Fruit fly (Drosophila melanogaster) whole organism, embryonic: ENCODE data around the gene Sgt1.

Experiments used
- Antp ChIP-seq: fragments of 200-800 bp; sonication (Bioruptor generic); optimal IDR thresholded peaks from 3 replicates; lab custom pipeline; 2016; ENCODE audit warnings: missing biosample characterization, missing genetic modification characterization
- Bdp1 ChIP-seq: fragments of 200-800 bp; sonication (Bioruptor generic); optimal IDR thresholded peaks from 3 replicates; lab custom pipeline; 2016; ENCODE audit warnings: missing biosample characterization, missing genetic modification characterization
- CG1024 ChIP-seq: fragments of 200-800 bp; sonication (Bioruptor generic); IDR thresholded peaks from 2 replicates; pipeline ENCODE4 v1.3.6; 2022; ENCODE audit warnings: missing biosample characterization, missing genetic modification characterization
- CG12299 ChIP-seq: fragments of 200-800 bp; sonication (Bioruptor generic); optimal IDR thresholded peaks from 2 replicates; lab custom pipeline; 2018; ENCODE audit warnings: missing biosample characterization, mild to moderate bottlenecking, missing genetic modification characterization
- CG12744 ChIP-seq: fragments of 200-800 bp; sonication (Bioruptor generic); optimal IDR thresholded peaks from 2 replicates; lab custom pipeline; 2016; ENCODE audit warnings: missing biosample characterization, missing genetic modification characterization
- CG12769 ChIP-seq: fragments of 200-800 bp; sonication (Bioruptor generic); optimal IDR thresholded peaks from 2 replicates; lab custom pipeline; 2019; ENCODE audit warnings: missing biosample characterization, mild to moderate bottlenecking, missing genetic modification characterization, moderate library complexity
- CG15011 ChIP-seq: fragments of 200-800 bp; sonication (Bioruptor generic); optimal IDR thresholded peaks from 3 replicates; lab custom pipeline; 2018; ENCODE audit warnings: missing biosample characterization, mild to moderate bottlenecking, missing genetic modification characterization
- CG16813 ChIP-seq: fragments of 200-800 bp; sonication (Bioruptor generic); IDR thresholded peaks from 3 replicates; pipeline ENCODE4 v1.3.6; 2022; ENCODE audit warnings: missing biosample characterization, missing genetic modification characterization; ENCODE audit not compliant: partially characterized antibody
- CG1792 ChIP-seq: fragments of 200-800 bp; sonication (Bioruptor generic); optimal IDR thresholded peaks from 2 replicates; lab custom pipeline; 2016; ENCODE audit warnings: missing biosample characterization, missing genetic modification characterization
- CG3847 ChIP-seq: fragments of 200-800 bp; sonication (Bioruptor generic); IDR thresholded peaks from 2 replicates; pipeline ENCODE4 v1.3.6; 2022; ENCODE audit warnings: missing biosample characterization, missing genetic modification characterization
- CG42726 ChIP-seq: fragments of 200-800 bp; sonication (Bioruptor generic); IDR thresholded peaks from 2 replicates; pipeline ENCODE4 v1.3.6; 2022; ENCODE audit warnings: missing biosample characterization, missing genetic modification characterization; ENCODE audit not compliant: partially characterized antibody
- CG4617 ChIP-seq: fragments of 200-800 bp; sonication (Bioruptor generic); optimal IDR thresholded peaks from 3 replicates; lab custom pipeline; 2016; ENCODE audit warnings: missing biosample characterization, missing genetic modification characterization, borderline replicate concordance
- CG4854 ChIP-seq: fragments of 200-800 bp; sonication (Bioruptor generic); optimal IDR thresholded peaks from 2 replicates; lab custom pipeline; 2016; ENCODE audit warnings: missing biosample characterization, missing genetic modification characterization, inconsistent platforms
- CG6689 ChIP-seq: fragments of 200-800 bp; sonication (Bioruptor generic); IDR thresholded peaks from 2 replicates; pipeline ENCODE4 v1.3.6; 2022; ENCODE audit warnings: missing biosample characterization, missing genetic modification characterization
- Dfd ChIP-seq, 2 experiments: fragments of >200 bp; optimal IDR thresholded peaks; 2 replicates each; lab custom pipeline; 2017; ENCODE audit warnings: missing biosample characterization in 2 of 2, missing genetic modification characterization in 2 of 2
- Dip3 ChIP-seq: fragments of 200-800 bp; sonication (Bioruptor generic); optimal IDR thresholded peaks from 3 replicates; lab custom pipeline; 2016; ENCODE audit warnings: missing biosample characterization, missing genetic modification characterization
- Elba2 ChIP-seq: fragments of 200-800 bp; sonication (Bioruptor generic); optimal IDR thresholded peaks from 3 replicates; lab custom pipeline; 2016; ENCODE audit warnings: missing biosample characterization, missing genetic modification characterization
- Ets97D ChIP-seq: fragments of 200-800 bp; sonication (Bioruptor generic); optimal IDR thresholded peaks from 3 replicates; lab custom pipeline; 2016; ENCODE audit warnings: missing biosample characterization, missing genetic modification characterization
- H2.0 ChIP-seq: fragments of 200-800 bp; sonication (Bioruptor generic); IDR thresholded peaks from 2 replicates; pipeline ENCODE4 v1.3.6; 2022; ENCODE audit warnings: missing biosample characterization, missing genetic modification characterization
- Med ChIP-seq: fragments of 200-800 bp; sonication (Bioruptor generic); peaks from one replicate; lab custom pipeline; 2016; ENCODE audit warnings: missing biosample characterization, missing genetic modification characterization, mild to moderate bottlenecking, inconsistent platforms, moderate library complexity
- Mrtf ChIP-seq: fragments of 200-800 bp; sonication (Bioruptor generic); IDR thresholded peaks from 3 replicates; pipeline ENCODE4 v1.3.6; 2022; ENCODE audit warnings: missing biosample characterization, missing genetic modification characterization
- Neu2 ChIP-seq: fragments of 200-800 bp; sonication (Bioruptor generic); optimal IDR thresholded peaks from 3 replicates; lab custom pipeline; 2016; ENCODE audit warnings: missing biosample characterization, missing genetic modification characterization, borderline replicate concordance
- Oaz ChIP-seq: fragments of 200-800 bp; sonication (Bioruptor generic); IDR thresholded peaks from 2 replicates; pipeline ENCODE4 v1.3.6; 2022; ENCODE audit warnings: missing biosample characterization, missing genetic modification characterization
- Pdp1 ChIP-seq, 2 experiments: fragments of 200-800 bp; sonication (Bioruptor generic); optimal IDR thresholded peaks; 3 replicates each; lab custom pipeline; 2016; ENCODE audit warnings: missing biosample characterization in 2 of 2, missing genetic modification characterization in 2 of 2, mild to moderate bottlenecking in 1 of 2, moderate library complexity in 1 of 2
- Scr ChIP-seq: fragments of 200-800 bp; sonication (Bioruptor generic); IDR thresholded peaks from 2 replicates; pipeline ENCODE4 v1.3.6; 2022; ENCODE audit warnings: missing biosample characterization, missing genetic modification characterization; ENCODE audit not compliant: partially characterized antibody
- Side ChIP-seq: fragments of 200-800 bp; sonication (Bioruptor generic); optimal IDR thresholded peaks from 2 replicates; lab custom pipeline; 2016; ENCODE audit warnings: missing biosample characterization, missing genetic modification characterization
- Stat92E ChIP-seq, 3 experiments: fragments of >200 bp in 2 of 3; fragments of 200-800 bp in 1 of 3; sonication (Bioruptor generic) in 1 of 3; optimal IDR thresholded peaks; 2 replicates each; lab custom pipeline; 2017 to 2019; ENCODE audit warnings: missing biosample characterization in 3 of 3, missing genetic modification characterization in 3 of 3, mild to moderate bottlenecking in 1 of 3, moderate library complexity in 1 of 3
- ab ChIP-seq: fragments of 200-800 bp; sonication (Bioruptor generic); optimal IDR thresholded peaks from 2 replicates; lab custom pipeline; 2016; ENCODE audit warnings: missing biosample characterization, missing genetic modification characterization
- az2 ChIP-seq: fragments of 200-800 bp; sonication (Bioruptor generic); optimal IDR thresholded peaks from 3 replicates; lab custom pipeline; 2016; ENCODE audit warnings: missing biosample characterization, missing genetic modification characterization
- bbx ChIP-seq: fragments of 200-800 bp; sonication (Bioruptor generic); IDR thresholded peaks from 2 replicates; pipeline ENCODE4 v1.3.6; 2022; ENCODE audit warnings: missing biosample characterization, missing genetic modification characterization; ENCODE audit not compliant: partially characterized antibody
- br ChIP-seq: fragments of >200 bp; optimal IDR thresholded peaks from 2 replicates; lab custom pipeline; 2017
- fd96Cb ChIP-seq: fragments of 200-800 bp; sonication (Bioruptor generic); optimal IDR thresholded peaks from 2 replicates; lab custom pipeline; 2018; ENCODE audit warnings: missing biosample characterization, mild to moderate bottlenecking, missing genetic modification characterization, moderate library complexity
- fu2 ChIP-seq: fragments of 200-800 bp; sonication (Bioruptor generic); optimal IDR thresholded peaks from 2 replicates; lab custom pipeline; 2016; ENCODE audit warnings: missing biosample characterization, missing genetic modification characterization
- grau ChIP-seq: fragments of 200-800 bp; optimal IDR thresholded peaks from 3 replicates; lab custom pipeline; 2019; ENCODE audit warnings: missing biosample characterization, mild to moderate bottlenecking, missing genetic modification characterization, moderate library complexity
- her ChIP-seq: fragments of 200-800 bp; sonication (Bioruptor generic); optimal IDR thresholded peaks from 2 replicates; lab custom pipeline; 2016; ENCODE audit warnings: missing biosample characterization, missing genetic modification characterization
- jumu ChIP-seq: fragments of 200-800 bp; sonication (Bioruptor generic); optimal IDR thresholded peaks from 3 replicates; lab custom pipeline; 2016; ENCODE audit warnings: missing biosample characterization, missing genetic modification characterization
- ken ChIP-seq: fragments of 200-800 bp; sonication (Bioruptor generic); IDR thresholded peaks from 3 replicates; pipeline ENCODE4 v1.3.6; 2022; ENCODE audit warnings: missing biosample characterization, missing genetic modification characterization
- maf-S ChIP-seq: fragments of 200-800 bp; sonication (Bioruptor generic); optimal IDR thresholded peaks from 2 replicates; lab custom pipeline; 2016; ENCODE audit warnings: missing biosample characterization, missing genetic modification characterization
- nau ChIP-seq: fragments of 200-800 bp; sonication (Bioruptor generic); optimal IDR thresholded peaks from 3 replicates; lab custom pipeline; 2017; ENCODE audit warnings: missing biosample characterization, mild to moderate bottlenecking, missing genetic modification characterization, missing genetic modification reagents
- nerfin-2 ChIP-seq: fragments of 200-800 bp; sonication (Bioruptor generic); IDR thresholded peaks from 2 replicates; pipeline ENCODE4 v1.3.6; 2022; ENCODE audit warnings: missing biosample characterization, missing genetic modification characterization; ENCODE audit not compliant: partially characterized antibody
- pita ChIP-seq: fragments of 200-800 bp; sonication (Bioruptor generic); optimal IDR thresholded peaks from 2 replicates; lab custom pipeline; 2017; ENCODE audit warnings: missing biosample characterization, mild to moderate bottlenecking, missing genetic modification characterization
- pzg ChIP-seq: fragments of 200-800 bp; sonication (Bioruptor generic); optimal IDR thresholded peaks from 3 replicates; lab custom pipeline; 2018; ENCODE audit warnings: missing biosample characterization, mild to moderate bottlenecking, missing genetic modification characterization, moderate library complexity
- run ChIP-seq: fragments of 200-800 bp; sonication (Bioruptor generic); optimal IDR thresholded peaks from 3 replicates; lab custom pipeline; 2018; ENCODE audit warnings: missing biosample characterization, mild to moderate bottlenecking, missing genetic modification characterization
- sc ChIP-seq, 3 experiments: fragments of >200 bp in 2 of 3; fragments of 200-800 bp in 1 of 3; sonication (Bioruptor generic) in 1 of 3; optimal IDR thresholded peaks; 2 replicates in 2 of 3; 3 replicates in 1 of 3; lab custom pipeline; 2017; ENCODE audit warnings: mild to moderate bottlenecking in 1 of 3, missing biosample characterization in 1 of 3, missing genetic modification characterization in 1 of 3, missing genetic modification reagents in 1 of 3
- slou ChIP-seq: fragments of 200-800 bp; sonication (Bioruptor generic); optimal IDR thresholded peaks from 3 replicates; lab custom pipeline; 2016; ENCODE audit warnings: missing biosample characterization, missing genetic modification characterization
- slp2 ChIP-seq: fragments of 200-800 bp; sonication (Bioruptor generic); optimal IDR thresholded peaks from 2 replicates; lab custom pipeline; 2016; ENCODE audit warnings: missing biosample characterization, missing genetic modification characterization
- sqz ChIP-seq: fragments of 200-800 bp; sonication (Bioruptor generic); optimal IDR thresholded peaks from 3 replicates; lab custom pipeline; 2018; ENCODE audit warnings: missing biosample characterization, mild to moderate bottlenecking, missing genetic modification characterization
- ttk ChIP-seq: fragments of 200-800 bp; sonication (Bioruptor generic); IDR thresholded peaks from 2 replicates; pipeline ENCODE4 v2.1.2; 2022; ENCODE audit warnings: missing biosample characterization, missing genetic modification characterization
- z ChIP-seq: fragments of 200-800 bp; sonication (Bioruptor generic); IDR thresholded peaks from 3 replicates; pipeline ENCODE4 v1.3.6; 2022; ENCODE audit warnings: missing biosample characterization, missing genetic modification characterization
- zen2 ChIP-seq: fragments of 200-800 bp; sonication (Bioruptor generic); IDR thresholded peaks from 3 replicates; pipeline ENCODE4 v1.3.6; 2022; ENCODE audit warnings: missing biosample characterization, missing genetic modification characterization; ENCODE audit not compliant: partially characterized antibody
- zfh2 ChIP-seq: fragments of 200-800 bp; sonication (Bioruptor generic); optimal IDR thresholded peaks from 2 replicates; lab custom pipeline; 2016; ENCODE audit warnings: missing biosample characterization, missing genetic modification characterization

Sgt1 gene

dm6 chr3R:8305110-8305509, at the start of gene Sgt1 (continued):
- peak in 1 of 2 experiments; percentile 37 for TF ChIP-seq Pdp1 (GFP tag; optimal IDR thresholded peaks at IDR 0.05; lab: Kevin White, UChicago)
- no peak for TF ChIP-seq CG12299 (tag; lab: Kevin White, UChicago)
- no peak for TF ChIP-seq CG12769 (tag; lab: Kevin White, UChicago)
- no peak for TF ChIP-seq Neu2 (GFP tag; lab: Kevin White, UChicago)
- TF ChIP-seq sc (optimal IDR thresholded peaks at IDR 0.05; lab: Kevin White, UChicago) = no peak
- no peak for TF ChIP-seq sc (GFP tag; optimal IDR thresholded peaks at IDR 0.05; lab: Kevin White, UChicago)
- TF ChIP-seq Dfd (GFP tag; optimal IDR thresholded peaks at IDR 0.05; lab: Kevin White, UChicago) = no peak
- peak; percentile 89 for TF ChIP-seq nerfin-2 (GFP tag; lab: Robert Waterston, UW)
- TF ChIP-seq zen2 (GFP tag; lab: Robert Waterston, UW) = peak; percentile 64; the same call in 1 of the 3 replicates
- no peak for TF ChIP-seq ttk (GFP tag; lab: Robert Waterston, UW)
- TF ChIP-seq slp2 = no peak
- TF ChIP-seq bbx = peak; percentile 92
- no peak for TF ChIP-seq Elba2 (GFP tag; lab: Kevin White, UChicago)
- TF ChIP-seq jumu (GFP tag; lab: Kevin White, UChicago) = peak; percentile 63
- peak; percentile 10 for TF ChIP-seq ab (GFP tag; lab: Kevin White, UChicago)
- TF ChIP-seq Side (GFP tag; lab: Kevin White, UChicago) = peak; percentile 26
- peak in 1 of 3 experiments; percentile 86 for TF ChIP-seq Stat92E (GFP tag; optimal IDR thresholded peaks at IDR 0.05; lab: Kevin White, UChicago)
- TF ChIP-seq Oaz (GFP tag; lab: Robert Waterston, UW) = no peak
- TF ChIP-seq Antp (GFP tag; lab: Kevin White, UChicago) = peak; percentile 65
- TF ChIP-seq pzg (GFP tag; lab: Kevin White, UChicago) = peak; percentile 99
- peak; percentile 75 for TF ChIP-seq Scr
- TF ChIP-seq CG42726 (GFP tag; lab: Robert Waterston, UW) = peak; percentile 71
- no peak for TF ChIP-seq run
- no peak for TF ChIP-seq fu2 (GFP tag; lab: Kevin White, UChicago)
- peak; percentile 11 for TF ChIP-seq CG12744
- no peak for TF ChIP-seq fd96Cb (tag; lab: Kevin White, UChicago)
- TF ChIP-seq CG16813 = peak; percentile 81
- TF ChIP-seq her (GFP tag; lab: Kevin White, UChicago) = peak; percentile 62
- peak; percentile 96 for TF ChIP-seq Med (GFP tag; lab: Kevin White, UChicago)
- TF ChIP-seq Mrtf (GFP tag; lab: Robert Waterston, UW) = no peak
- peak; percentile 80 for TF ChIP-seq CG3847
- peak; percentile 83 for TF ChIP-seq CG4617 (GFP tag; lab: Kevin White, UChicago)
- no peak for TF ChIP-seq br
- TF ChIP-seq CG6689 (GFP tag; lab: Robert Waterston, UW) = no peak
- no peak for TF ChIP-seq Bdp1
- TF ChIP-seq az2 (GFP tag; lab: Kevin White, UChicago) = no peak
- TF ChIP-seq CG15011 = no peak
- peak; percentile 6 for TF ChIP-seq CG4854 (GFP tag; lab: Kevin White, UChicago)
- TF ChIP-seq H2.0 (GFP tag; lab: Robert Waterston, UW) = no peak
- 0 out of 3 replicates have a peak, but pooled peaks have one; percentile 54 for TF ChIP-seq ken
- no peak for TF ChIP-seq z (GFP tag; lab: Robert Waterston, UW)
- TF ChIP-seq nau = no peak
- no peak for TF ChIP-seq sqz (GFP tag; lab: Kevin White, UChicago)
- TF ChIP-seq CG1024 (GFP tag; lab: Robert Waterston, UW) = no peak
- no peak for TF ChIP-seq slou (GFP tag; lab: Kevin White, UChicago)
- peak; percentile 85 for TF ChIP-seq pita (GFP tag; lab: Kevin White, UChicago)
- peak; percentile 52 for TF ChIP-seq maf-S
- peak; percentile 57 for TF ChIP-seq CG1792 (GFP tag; lab: Kevin White, UChicago)
- TF ChIP-seq grau = peak; percentile 36
- TF ChIP-seq Dip3 (GFP tag; lab: Kevin White, UChicago) = peak; percentile 23
- peak; percentile 79 for TF ChIP-seq zfh2 (GFP tag; lab: Kevin White, UChicago)
- TF ChIP-seq Ets97D (GFP tag; lab: Kevin White, UChicago) = peak; percentile 87
